Fruit fly (Drosophila melanogaster) whole organism, embryonic: ENCODE data around the gene CG9948.
A peak's percentile ranks its signal among the peaks of the same experiment; 100 is the strongest.

Experiments
- Aef1 ChIP-seq: fragments of 200-800 bp; sonication (Bioruptor generic); IDR thresholded peaks from 3 replicates; pipeline ENCODE4 v1.3.6; 2022; ENCODE audit warnings: missing biosample characterization, missing genetic modification characterization
- Bdp1 ChIP-seq: fragments of 200-800 bp; sonication (Bioruptor generic); optimal IDR thresholded peaks from 3 replicates; lab custom pipeline; 2016; ENCODE audit warnings: missing biosample characterization, missing genetic modification characterization
- Blimp-1 ChIP-seq: fragments of 200-800 bp; sonication (Bioruptor generic); optimal IDR thresholded peaks from 3 replicates; lab custom pipeline; 2018; ENCODE audit warnings: missing biosample characterization, missing genetic modification characterization, mild to moderate bottlenecking, moderate library complexity, missing genetic modification reagents
- C15 ChIP-seq: fragments of 200-800 bp; sonication (Bioruptor generic); IDR thresholded peaks from 3 replicates; pipeline ENCODE4 v1.3.6; 2022; ENCODE audit warnings: missing biosample characterization, missing genetic modification characterization
- CG10565 ChIP-seq: fragments of 200-800 bp; sonication (Bioruptor generic); optimal IDR thresholded peaks from 3 replicates; lab custom pipeline; 2016; ENCODE audit warnings: missing biosample characterization, mild to moderate bottlenecking, missing genetic modification characterization
- CG10979 ChIP-seq: fragments of 200-800 bp; sonication (Bioruptor generic); optimal IDR thresholded peaks from 2 replicates; lab custom pipeline; 2018; ENCODE audit warnings: missing biosample characterization, mild to moderate bottlenecking, missing genetic modification characterization, moderate library complexity
- CG12236 ChIP-seq: fragments of 200-800 bp; sonication (Bioruptor generic); optimal IDR thresholded peaks from 2 replicates; lab custom pipeline; 2016; ENCODE audit warnings: missing biosample characterization, missing genetic modification characterization
- CG16779 ChIP-seq: fragments of 200-800 bp; sonication (Bioruptor generic); IDR thresholded peaks from 2 replicates; pipeline ENCODE4 v1.3.6; 2022; ENCODE audit warnings: missing biosample characterization, missing genetic modification characterization
- CG17359 ChIP-seq: fragments of 200-800 bp; sonication (Bioruptor generic); optimal IDR thresholded peaks from 3 replicates; lab custom pipeline; 2018; ENCODE audit warnings: missing biosample characterization, mild to moderate bottlenecking, missing genetic modification characterization, moderate library complexity
- CG17802 ChIP-seq: fragments of 200-800 bp; sonication (Bioruptor generic); optimal IDR thresholded peaks from 2 replicates; lab custom pipeline; 2018; ENCODE audit warnings: missing biosample characterization, mild to moderate bottlenecking, missing genetic modification characterization, moderate library complexity
- CG1792 ChIP-seq: fragments of 200-800 bp; sonication (Bioruptor generic); optimal IDR thresholded peaks from 2 replicates; lab custom pipeline; 2016; ENCODE audit warnings: missing biosample characterization, missing genetic modification characterization
- CG31224 ChIP-seq: fragments of 200-800 bp; sonication (Bioruptor generic); IDR thresholded peaks from 2 replicates; pipeline ENCODE4 v1.3.6; 2022; ENCODE audit warnings: missing biosample characterization, missing genetic modification characterization
- CG3838 ChIP-seq: fragments of 200-800 bp; sonication (Bioruptor generic); optimal IDR thresholded peaks from 3 replicates; lab custom pipeline; 2016; ENCODE audit warnings: missing biosample characterization, missing genetic modification characterization
- CG3847 ChIP-seq: fragments of 200-800 bp; sonication (Bioruptor generic); IDR thresholded peaks from 2 replicates; pipeline ENCODE4 v1.3.6; 2022; ENCODE audit warnings: missing biosample characterization, missing genetic modification characterization
- CG4707 ChIP-seq: fragments of 200-800 bp; sonication (Bioruptor generic); optimal IDR thresholded peaks from 2 replicates; lab custom pipeline; 2018; ENCODE audit warnings: missing biosample characterization, mild to moderate bottlenecking, missing genetic modification characterization, moderate library complexity
- CG4730 ChIP-seq: fragments of 200-800 bp; sonication (Bioruptor generic); IDR thresholded peaks from 2 replicates; pipeline ENCODE4 v1.3.6; 2022; ENCODE audit warnings: missing biosample characterization, missing genetic modification characterization
- CG7963 ChIP-seq: fragments of 200-800 bp; sonication (Bioruptor generic); IDR thresholded peaks from 3 replicates; pipeline ENCODE4 v1.3.6; 2022; ENCODE audit warnings: missing biosample characterization, missing genetic modification characterization; ENCODE audit not compliant: partially characterized antibody
- CG7987 ChIP-seq: fragments of 200-800 bp; sonication (Bioruptor generic); optimal IDR thresholded peaks from 2 replicates; lab custom pipeline; 2018; ENCODE audit warnings: missing biosample characterization, mild to moderate bottlenecking, missing genetic modification characterization, moderate library complexity
- CG8765 ChIP-seq: fragments of 200-800 bp; sonication (Bioruptor generic); IDR thresholded peaks from 2 replicates; pipeline ENCODE4 v1.3.6; 2022; ENCODE audit warnings: missing biosample characterization, missing genetic modification characterization
- CG9215 ChIP-seq: fragments of 200-800 bp; sonication (Bioruptor generic); IDR thresholded peaks from 2 replicates; pipeline ENCODE4 v1.3.6; 2022; ENCODE audit warnings: missing biosample characterization, missing genetic modification characterization
- H15 ChIP-seq: fragments of 200-800 bp; sonication (Bioruptor generic); IDR thresholded peaks from 3 replicates; pipeline ENCODE4 v1.3.6; 2022; ENCODE audit warnings: missing biosample characterization, missing genetic modification characterization
- H2.0 ChIP-seq: fragments of 200-800 bp; sonication (Bioruptor generic); IDR thresholded peaks from 2 replicates; pipeline ENCODE4 v1.3.6; 2022; ENCODE audit warnings: missing biosample characterization, missing genetic modification characterization
- HHEX ChIP-seq: fragments of 200-800 bp; sonication (Bioruptor generic); optimal IDR thresholded peaks from 3 replicates; lab custom pipeline; 2017; ENCODE audit warnings: missing biosample characterization, mild to moderate bottlenecking, missing genetic modification characterization, missing genetic modification reagents
- HmgZ ChIP-seq: fragments of 200-800 bp; sonication (Bioruptor generic); optimal IDR thresholded peaks from 2 replicates; lab custom pipeline; 2018; ENCODE audit warnings: missing biosample characterization, mild to moderate bottlenecking, missing genetic modification characterization
- Hr51 ChIP-seq, 2 experiments: fragments of 200-800 bp; sonication (Bioruptor generic); optimal IDR thresholded peaks; 2 replicates in 1 of 2; 3 replicates in 1 of 2; lab custom pipeline; 2016 to 2018; ENCODE audit warnings: missing biosample characterization in 2 of 2, missing genetic modification characterization in 2 of 2, mild to moderate bottlenecking in 1 of 2, moderate library complexity in 1 of 2
- Max ChIP-seq: fragments of 200-800 bp; sonication (Bioruptor generic); optimal IDR thresholded peaks from 2 replicates; lab custom pipeline; 2016; ENCODE audit warnings: missing biosample characterization, mild to moderate bottlenecking, missing genetic modification characterization
- NK7.1 ChIP-seq: fragments of 200-800 bp; sonication (Bioruptor generic); optimal IDR thresholded peaks from 3 replicates; lab custom pipeline; 2016; ENCODE audit warnings: missing biosample characterization, missing genetic modification characterization
- Nf-YB ChIP-seq: fragments of 200-800 bp; sonication (Bioruptor generic); optimal IDR thresholded peaks from 3 replicates; lab custom pipeline; 2019; ENCODE audit warnings: missing biosample characterization, mild to moderate bottlenecking, missing genetic modification characterization, moderate library complexity
- Ravus ChIP-seq: fragments of 200-800 bp; sonication (Bioruptor generic); IDR thresholded peaks from 2 replicates; pipeline ENCODE4 v1.3.6; 2022; ENCODE audit warnings: missing biosample characterization, missing genetic modification characterization
- Scr ChIP-seq: fragments of 200-800 bp; sonication (Bioruptor generic); IDR thresholded peaks from 2 replicates; pipeline ENCODE4 v1.3.6; 2022; ENCODE audit warnings: missing biosample characterization, missing genetic modification characterization; ENCODE audit not compliant: partially characterized antibody
- Stat92E ChIP-seq, 3 experiments: fragments of >200 bp in 2 of 3; fragments of 200-800 bp in 1 of 3; sonication (Bioruptor generic) in 1 of 3; optimal IDR thresholded peaks; 2 replicates each; lab custom pipeline; 2017 to 2019; ENCODE audit warnings: missing biosample characterization in 3 of 3, missing genetic modification characterization in 3 of 3, mild to moderate bottlenecking in 1 of 3, moderate library complexity in 1 of 3
- Xrp1 ChIP-seq: fragments of 200-800 bp; sonication (Bioruptor generic); IDR thresholded peaks from 2 replicates; pipeline ENCODE4 v1.3.6; 2022; ENCODE audit warnings: missing biosample characterization, missing genetic modification characterization
- aop ChIP-seq: fragments of 200-800 bp; sonication (Bioruptor generic); IDR thresholded peaks from 2 replicates; pipeline ENCODE4 v1.3.6; 2022; ENCODE audit warnings: missing biosample characterization, missing genetic modification characterization
- cg ChIP-seq: fragments of 200-800 bp; sonication (Bioruptor generic); optimal IDR thresholded peaks from 3 replicates; lab custom pipeline; 2019; ENCODE audit warnings: missing biosample characterization, mild to moderate bottlenecking, missing genetic modification characterization, moderate library complexity
- corto ChIP-seq: fragments of 200-800 bp; sonication (Bioruptor generic); optimal IDR thresholded peaks from 2 replicates; lab custom pipeline; 2016; ENCODE audit warnings: missing biosample characterization, mild to moderate bottlenecking, missing genetic modification characterization, moderate library complexity
- dmrt11E ChIP-seq: fragments of 200-800 bp; sonication (Bioruptor generic); optimal IDR thresholded peaks from 3 replicates; lab custom pipeline; 2018; ENCODE audit warnings: missing biosample characterization, mild to moderate bottlenecking, missing genetic modification characterization, moderate library complexity
- gsb ChIP-seq: fragments of 200-800 bp; sonication (Bioruptor generic); IDR thresholded peaks from 2 replicates; pipeline ENCODE4 v1.3.6; 2022; ENCODE audit warnings: missing biosample characterization, missing genetic modification characterization
- ham ChIP-seq: fragments of 200-800 bp; sonication (Bioruptor generic); IDR thresholded peaks from 2 replicates; pipeline ENCODE4 v1.3.6; 2022; ENCODE audit warnings: missing biosample characterization, missing genetic modification characterization
- lola ChIP-seq, 3 experiments: fragments of >200 bp in 2 of 3; fragments of 200-800 bp in 1 of 3; sonication (Bioruptor generic) in 1 of 3; optimal IDR thresholded peaks; 2 replicates each; lab custom pipeline; 2017 to 2019; ENCODE audit warnings: missing biosample characterization in 3 of 3, missing genetic modification characterization in 3 of 3, mild to moderate bottlenecking in 1 of 3, moderate library complexity in 1 of 3
- nerfin-1 ChIP-seq: fragments of 200-800 bp; sonication (Bioruptor generic); optimal IDR thresholded peaks from 3 replicates; lab custom pipeline; 2019; ENCODE audit warnings: missing biosample characterization, mild to moderate bottlenecking, missing genetic modification characterization, moderate library complexity
- schlank ChIP-seq: fragments of 200-800 bp; sonication (Bioruptor generic); optimal IDR thresholded peaks from 2 replicates; lab custom pipeline; 2018; ENCODE audit warnings: missing biosample characterization, mild to moderate bottlenecking, missing genetic modification characterization
- sima ChIP-seq: fragments of 200-800 bp; sonication (Bioruptor generic); optimal IDR thresholded peaks from 2 replicates; lab custom pipeline; 2016; ENCODE audit warnings: missing biosample characterization, missing genetic modification characterization
- sisA ChIP-seq: fragments of 200-800 bp; sonication (Bioruptor generic); IDR thresholded peaks from 2 replicates; pipeline ENCODE4 v1.3.6; 2022; ENCODE audit warnings: missing biosample characterization, missing genetic modification characterization
- tio ChIP-seq: fragments of 200-800 bp; sonication (Bioruptor generic); optimal IDR thresholded peaks from 2 replicates; lab custom pipeline; 2017; ENCODE audit warnings: missing biosample characterization, missing genetic modification characterization, inconsistent platforms
- twi ChIP-seq: fragments of 200-800 bp; optimal IDR thresholded peaks from 2 replicates; lab custom pipeline; 2019; ENCODE audit warnings: missing biosample characterization, mild to moderate bottlenecking, missing genetic modification characterization, moderate library complexity
- unpg ChIP-seq: fragments of 200-800 bp; sonication (Bioruptor generic); optimal IDR thresholded peaks from 3 replicates; lab custom pipeline; 2018; ENCODE audit warnings: missing biosample characterization, mild to moderate bottlenecking, missing genetic modification characterization, moderate library complexity
- vfl ChIP-seq: fragments of 200-800 bp; sonication (Bioruptor generic); optimal IDR thresholded peaks from 2 replicates; lab custom pipeline; 2016; ENCODE audit warnings: missing biosample characterization, missing genetic modification characterization
- zen2 ChIP-seq: fragments of 200-800 bp; sonication (Bioruptor generic); IDR thresholded peaks from 3 replicates; pipeline ENCODE4 v1.3.6; 2022; ENCODE audit warnings: missing biosample characterization, missing genetic modification characterization; ENCODE audit not compliant: partially characterized antibody

Gene CG9948

dm6 chr3L:6979387-6980249 lies 23.8 kb downstream of the CG9948 start, which contains the start of gene Galphai (continued):
- no peak for TF ChIP-seq twi
- no peak for TF ChIP-seq CG3838 (GFP tag; lab: Kevin White, UChicago)
- peak; percentile 92 for TF ChIP-seq HmgZ (tag; lab: Kevin White, UChicago)
- no peak for TF ChIP-seq nerfin-1 (tag; lab: Kevin White, UChicago)
- no peak for TF ChIP-seq aop
- TF ChIP-seq zen2 (GFP tag; lab: Robert Waterston, UW), result no peak
- no peak for TF ChIP-seq sisA (GFP tag; lab: Robert Waterston, UW)
- TF ChIP-seq H2.0 (GFP tag; lab: Robert Waterston, UW), result no peak
- TF ChIP-seq unpg (GFP tag; lab: Kevin White, UChicago), result no peak
- TF ChIP-seq Aef1 (GFP tag; lab: Robert Waterston, UW), result no peak
- peak; percentile 50 for TF ChIP-seq Scr
- TF ChIP-seq CG31224 (GFP tag; lab: Robert Waterston, UW), result no peak
- TF ChIP-seq dmrt11E (tag; lab: Kevin White, UChicago), result peak; percentile 1
- TF ChIP-seq Stat92E (GFP tag; optimal IDR thresholded peaks at IDR 0.05; lab: Kevin White, UChicago), result peak in 1 of 3 experiments; percentile 81
- TF ChIP-seq CG7963 (GFP tag; lab: Robert Waterston, UW), result no peak
- no peak; the same call in 1 of the 2 replicates for TF ChIP-seq Xrp1 (GFP tag; lab: Robert Waterston, UW)
- TF ChIP-seq CG16779 (GFP tag; lab: Robert Waterston, UW), result no peak
- TF ChIP-seq CG17802 (tag; lab: Kevin White, UChicago), result no peak
- TF ChIP-seq CG10565 (GFP tag; lab: Kevin White, UChicago), result no peak
- no peak for TF ChIP-seq gsb (GFP tag; lab: Robert Waterston, UW)
- TF ChIP-seq corto (GFP tag; lab: Kevin White, UChicago), result no peak
- no peak for TF ChIP-seq schlank
- TF ChIP-seq Bdp1 (GFP tag; lab: Kevin White, UChicago), result peak; percentile 62
- peak; percentile 36 for TF ChIP-seq CG7987 (GFP tag; lab: Kevin White, UChicago)
- peak; percentile 28 for TF ChIP-seq CG1792 (GFP tag; lab: Kevin White, UChicago)
- TF ChIP-seq CG8765 (GFP tag; lab: Robert Waterston, UW), result 0 out of 2 replicates have a peak, but pooled peaks have one; percentile 38
- peak; percentile 93 for TF ChIP-seq CG3847 (GFP tag; lab: Robert Waterston, UW)
- no peak for TF ChIP-seq CG9215 (GFP tag; lab: Robert Waterston, UW)
- no peak for TF ChIP-seq lola (GFP tag; optimal IDR thresholded peaks at IDR 0.05; lab: Kevin White, UChicago)
- TF ChIP-seq cg (GFP tag; lab: Kevin White, UChicago), result peak; percentile 88
- no peak for TF ChIP-seq CG17359
- TF ChIP-seq HHEX (GFP tag; lab: Kevin White, UChicago), result no peak
- TF ChIP-seq Max, result peak; percentile 41
- TF ChIP-seq H15 (GFP tag; lab: Robert Waterston, UW), result no peak
- TF ChIP-seq CG10979 (tag; lab: Kevin White, UChicago), result peak; percentile 1
- peak in 1 of 2 experiments; percentile 33 for TF ChIP-seq Hr51 (GFP tag; optimal IDR thresholded peaks at IDR 0.05; lab: Kevin White, UChicago)
- no peak for TF ChIP-seq CG12236 (GFP tag; lab: Kevin White, UChicago)
- no peak for TF ChIP-seq ham
- TF ChIP-seq CG4707, result no peak
- no peak for TF ChIP-seq CG4730 (GFP tag; lab: Robert Waterston, UW)
- TF ChIP-seq sima, result no peak
- TF ChIP-seq Nf-YB (GFP tag; lab: Kevin White, UChicago), result peak; percentile 14
- TF ChIP-seq NK7.1 (GFP tag; lab: Kevin White, UChicago), result peak; percentile 14
- TF ChIP-seq vfl (GFP tag; lab: Kevin White, UChicago), result no peak
- no peak for TF ChIP-seq Ravus (GFP tag; lab: Robert Waterston, UW)
- no peak for TF ChIP-seq tio
- TF ChIP-seq Blimp-1 (GFP tag; lab: Kevin White, UChicago), result no peak
- TF ChIP-seq C15 (GFP tag; lab: Robert Waterston, UW), result no peak
